Fruit fly (Drosophila melanogaster) whole organism, pupa: ENCODE results near the gene fd19B.

Source experiments
- CG10348 ChIP-seq: fragments of 200-800 bp; sonication (Bioruptor generic); IDR thresholded peaks from 2 replicates; pipeline ENCODE4 v1.3.6; 2022; ENCODE audit warnings: missing biosample characterization, missing genetic modification characterization
- CG12605 ChIP-seq: fragments of 200-800 bp; sonication (Bioruptor generic); IDR thresholded peaks from 2 replicates; pipeline ENCODE4 v1.3.6; 2022; ENCODE audit warnings: missing biosample characterization, missing genetic modification characterization
- CG13204 ChIP-seq: fragments of 200-800 bp; sonication (Bioruptor generic); optimal IDR thresholded peaks from 2 replicates; lab custom pipeline; 2018; ENCODE audit warnings: missing biosample characterization, mild to moderate bottlenecking, missing genetic modification characterization, moderate library complexity
- CG14655 ChIP-seq: fragments of 200-800 bp; sonication (Bioruptor generic); optimal IDR thresholded peaks from 3 replicates; lab custom pipeline; 2017; ENCODE audit warnings: mild to moderate bottlenecking, missing biosample characterization, missing genetic modification reagents, missing genetic modification characterization
- CG15710 ChIP-seq: fragments of 200-800 bp; sonication (Bioruptor generic); optimal IDR thresholded peaks from 2 replicates; lab custom pipeline; 2018; ENCODE audit warnings: missing biosample characterization, mild to moderate bottlenecking, missing genetic modification characterization, moderate library complexity
- CG17806 ChIP-seq: fragments of 200-800 bp; sonication (Bioruptor generic); optimal IDR thresholded peaks from 2 replicates; lab custom pipeline; 2018; ENCODE audit warnings: missing biosample characterization, mild to moderate bottlenecking, missing genetic modification characterization, moderate library complexity
- CG32121 ChIP-seq: fragments of 200-800 bp; sonication (Bioruptor generic); IDR thresholded peaks from 2 replicates; pipeline ENCODE4 v1.3.6; 2022; ENCODE audit warnings: missing biosample characterization, missing genetic modification characterization
- CG34367 ChIP-seq: fragments of 200-800 bp; sonication (Bioruptor generic); optimal IDR thresholded peaks from 2 replicates; lab custom pipeline; 2018; ENCODE audit warnings: missing biosample characterization, mild to moderate bottlenecking, missing genetic modification characterization
- CG4496 ChIP-seq: fragments of 200-800 bp; sonication (Bioruptor generic); IDR thresholded peaks from 3 replicates; pipeline ENCODE4 v1.3.6; 2022; ENCODE audit warnings: missing biosample characterization, missing genetic modification characterization
- CG8301 ChIP-seq: fragments of 200-800 bp; sonication (Bioruptor generic); optimal IDR thresholded peaks from 2 replicates; lab custom pipeline; 2018; ENCODE audit warnings: missing biosample characterization, mild to moderate bottlenecking, missing genetic modification characterization
- D1 ChIP-seq: fragments of 200-800 bp; sonication (Bioruptor generic); optimal IDR thresholded peaks from 2 replicates; lab custom pipeline; 2018; ENCODE audit warnings: missing biosample characterization, mild to moderate bottlenecking, missing genetic modification characterization, moderate library complexity
- EcR ChIP-seq: fragments of 200-800 bp; sonication (Bioruptor generic); optimal IDR thresholded peaks from 3 replicates; lab custom pipeline; 2019; ENCODE audit warnings: missing biosample characterization, missing genetic modification characterization, mild to moderate bottlenecking, moderate library complexity, missing genetic modification reagents
- Ets98B ChIP-seq: fragments of 200-800 bp; sonication (Bioruptor generic); IDR thresholded peaks from 2 replicates; pipeline ENCODE4 v1.3.6; 2022; ENCODE audit warnings: missing biosample characterization, missing genetic modification characterization
- Pif1A ChIP-seq: fragments of 200-800 bp; sonication (Bioruptor generic); optimal IDR thresholded peaks from 3 replicates; lab custom pipeline; 2016; ENCODE audit warnings: missing biosample characterization, missing genetic modification characterization
- Pif1B ChIP-seq: fragments of 200-800 bp; sonication (Bioruptor generic); optimal IDR thresholded peaks from 3 replicates; lab custom pipeline; 2016; ENCODE audit warnings: missing biosample characterization, missing genetic modification characterization
- Snoo ChIP-seq: fragments of 200-800 bp; sonication (Bioruptor generic); optimal IDR thresholded peaks from 3 replicates; lab custom pipeline; 2017; ENCODE audit warnings: missing biosample characterization, mild to moderate bottlenecking, missing genetic modification characterization, inconsistent platforms
- fd96Ca ChIP-seq: fragments of 200-800 bp; sonication (Bioruptor generic); IDR thresholded peaks from 3 replicates; pipeline ENCODE4 v1.3.6; 2022; ENCODE audit warnings: missing biosample characterization, missing genetic modification characterization
- gl ChIP-seq: fragments of 200-800 bp; sonication (Bioruptor generic); optimal IDR thresholded peaks from 2 replicates; lab custom pipeline; 2018; ENCODE audit warnings: missing biosample characterization, mild to moderate bottlenecking, missing genetic modification characterization
- rn ChIP-seq: fragments of 200-800 bp; sonication (Bioruptor generic); IDR thresholded peaks from 2 replicates; pipeline ENCODE4 v1.3.6; 2022; ENCODE audit warnings: missing biosample characterization, missing genetic modification characterization

Gene fd19B

DNA sequence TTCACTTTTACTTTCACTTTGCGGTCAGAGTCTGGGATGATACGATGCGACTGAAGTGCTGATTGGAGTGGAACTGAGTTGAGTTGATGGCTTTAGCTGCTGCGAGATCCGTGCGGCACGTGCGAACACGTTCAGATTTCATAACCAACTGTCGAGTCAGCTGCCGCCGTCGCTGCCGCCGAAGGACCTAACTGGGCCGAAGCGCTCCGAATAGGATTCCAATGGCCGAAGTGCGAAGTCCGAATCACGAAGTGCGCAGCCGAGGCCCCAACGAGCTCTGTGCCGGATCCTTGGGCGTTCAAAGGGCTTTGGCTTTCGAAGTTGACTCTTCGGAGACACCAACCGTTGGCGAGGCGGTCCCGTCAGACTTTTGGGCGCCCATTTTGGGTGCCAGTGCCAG lies 29.6 kb downstream of the fd19B start, which contains the start of gene Dop2R:
Gene Dop2R (minus strand): TSS at position 131 of the 400 bp plus-strand sequence.
- TF ChIP-seq gl (no peak), EcR (GFP tag; lab: Kevin White, UChicago) (no peak), Pif1B (no peak), CG34367 (no peak), Pif1A (no peak), D1 (tag; lab: Kevin White, UChicago) (no peak), Ets98B (GFP tag; lab: Robert Waterston, UW) (no peak), CG17806 (no peak), CG14655 (no peak), CG32121 (GFP tag; lab: Robert Waterston, UW) (no peak), CG10348 (GFP tag; lab: Robert Waterston, UW) (no peak), CG12605 (GFP tag; lab: Robert Waterston, UW) (no peak), fd96Ca (GFP tag; lab: Robert Waterston, UW) (no peak), CG8301 (tag; lab: Kevin White, UChicago) (no peak), CG15710 (no peak)

- TF ChIP-seq CG10348 (GFP tag; lab: Robert Waterston, UW) (no peak), CG34367 (no peak), CG32121 (GFP tag; lab: Robert Waterston, UW) (no peak), CG15710 (no peak), CG8301 (tag; lab: Kevin White, UChicago) (no peak), Pif1A (no peak), CG13204 (GFP tag; lab: Kevin White, UChicago) (no peak), Snoo (no peak), EcR (GFP tag; lab: Kevin White, UChicago) (no peak), CG4496 (GFP tag; lab: Robert Waterston, UW) (no peak), Ets98B (GFP tag; lab: Robert Waterston, UW) (no peak), D1 (tag; lab: Kevin White, UChicago) (no peak), rn (GFP tag; lab: Robert Waterston, UW) (no peak), gl (no peak)
- TF ChIP-seq, all 21 proteins: peak for 0
These were observed 41.2 kb downstream of the fd19B start, which contains the start of gene CG9570 for dm6 chrX:20050994-20051393. TSS of gene CG9570 (plus strand) at chrX:20051294.
